Worm (Caenorhabditis elegans) whole organism, midembryonic: ENCODE data around the gene F22B5.10.

Experiments
- T22C8.4 ChIP-seq: fragments of 200-800 bp; sonication (Bioruptor generic); IDR thresholded peaks from 2 replicates; pipeline ENCODE4 v1.3.6; 2022; ENCODE audit warnings: missing genetic modification characterization, missing compliant biosample characterization
- cog-1 ChIP-seq: sonication (generic microtip); optimal IDR thresholded peaks from 2 replicates; lab custom pipeline; 2016; ENCODE audit warnings: missing genetic modification characterization, missing compliant biosample characterization
- flt-1 ChIP-seq: fragments of 200-800 bp; sonication (Bioruptor generic); IDR thresholded peaks from 2 replicates; pipeline ENCODE4 v1.3.6; 2022; ENCODE audit warnings: missing genetic modification characterization, missing compliant biosample characterization
- med-1 ChIP-seq: sonication (generic microtip); optimal IDR thresholded peaks from 2 replicates; lab custom pipeline; 2017; ENCODE audit warnings: missing genetic modification characterization, mild to moderate bottlenecking, missing compliant biosample characterization, antibody characterized with exemption, missing genetic modification reagents; ENCODE audit not compliant: insufficient read depth
- ref-1 ChIP-seq: fragments of 200-800 bp; sonication (Bioruptor generic); conservative IDR thresholded peaks from 2 replicates; pipeline ENCODE4 v1.3.6; 2022; ENCODE audit warnings: missing genetic modification reagents, missing genetic modification characterization, missing compliant biosample characterization
- tab-1 ChIP-seq: fragments of 200-800 bp; sonication (Bioruptor generic); IDR thresholded peaks from 2 replicates; pipeline ENCODE4 v1.3.6; 2022; ENCODE audit warnings: missing genetic modification characterization, missing compliant biosample characterization
- ztf-29 ChIP-seq: fragments of 200-800 bp; sonication (Bioruptor generic); IDR thresholded peaks from 2 replicates; pipeline ENCODE4 v1.3.6; 2022; ENCODE audit warnings: missing genetic modification reagents, missing genetic modification characterization, missing compliant biosample characterization

ce11 chrII:8481731-8482253, 14.8 kb downstream of the F22B5.10 start, which contains the start of gene M05D6.5:
- TF ChIP-seq cog-1 (tag; lab: Kevin White, UChicago) (no peak), ref-1 (no peak), flt-1 (GFP tag; lab: Robert Waterston, UW) (no peak), ztf-29 (no peak), T22C8.4 (GFP tag; lab: Robert Waterston, UW) (no peak), med-1 (GFP tag; lab: Kevin White, UChicago) (no peak), tab-1 (GFP tag; lab: Robert Waterston, UW) (no peak)
